Fruit fly (Drosophila melanogaster) whole organism, embryonic: Measurements from ENCODE around the gene Arl5.

Source experiments
- Adf1 ChIP-seq: fragments of 200-800 bp; sonication (Bioruptor generic); IDR thresholded peaks from 2 replicates; pipeline ENCODE4 v1.3.6; 2022; ENCODE audit warnings: missing biosample characterization, missing genetic modification characterization
- Bgb ChIP-seq: fragments of 200-800 bp; sonication (Bioruptor generic); IDR thresholded peaks from 2 replicates; pipeline ENCODE4 v1.3.6; 2022; ENCODE audit warnings: missing biosample characterization, missing genetic modification characterization; ENCODE audit not compliant: partially characterized antibody
- CG11085 ChIP-seq: fragments of 200-800 bp; sonication (Bioruptor generic); IDR thresholded peaks from 2 replicates; pipeline ENCODE4 v1.3.6; 2022; ENCODE audit warnings: missing biosample characterization, missing genetic modification characterization
- CG15269 ChIP-seq: fragments of 200-800 bp; sonication (Bioruptor generic); optimal IDR thresholded peaks from 2 replicates; lab custom pipeline; 2018; ENCODE audit warnings: missing biosample characterization, mild to moderate bottlenecking, missing genetic modification characterization, moderate library complexity
- CG15514 ChIP-seq: fragments of 200-800 bp; sonication (Bioruptor generic); optimal IDR thresholded peaks from 3 replicates; lab custom pipeline; 2017; ENCODE audit warnings: missing biosample characterization, missing genetic modification characterization, mild to moderate bottlenecking, moderate library complexity, missing genetic modification reagents
- CG1602 ChIP-seq: fragments of 200-800 bp; sonication (Bioruptor generic); optimal IDR thresholded peaks from 3 replicates; lab custom pipeline; 2016; ENCODE audit warnings: missing biosample characterization, missing genetic modification characterization
- CG16863 ChIP-seq: fragments of 200-800 bp; sonication (Bioruptor generic); optimal IDR thresholded peaks from 3 replicates; lab custom pipeline; 2016; ENCODE audit warnings: missing biosample characterization, missing genetic modification characterization
- CG18599 ChIP-seq: fragments of 200-800 bp; sonication (Bioruptor generic); optimal IDR thresholded peaks from 3 replicates; lab custom pipeline; 2017; ENCODE audit warnings: missing biosample characterization, missing genetic modification characterization, mild to moderate bottlenecking, moderate library complexity, missing genetic modification reagents
- CG18619 ChIP-seq: fragments of 200-800 bp; sonication (Bioruptor generic); optimal IDR thresholded peaks from 3 replicates; lab custom pipeline; 2017; ENCODE audit warnings: missing biosample characterization, mild to moderate bottlenecking, missing genetic modification characterization
- CG3726 ChIP-seq: fragments of 200-800 bp; sonication (Bioruptor generic); IDR thresholded peaks from 3 replicates; pipeline ENCODE4, ENCODE4 v1.3.6; 2022; ENCODE audit warnings: missing biosample characterization, missing genetic modification characterization
- CG42726 ChIP-seq: fragments of 200-800 bp; sonication (Bioruptor generic); IDR thresholded peaks from 2 replicates; pipeline ENCODE4 v1.3.6; 2022; ENCODE audit warnings: missing biosample characterization, missing genetic modification characterization; ENCODE audit not compliant: partially characterized antibody
- CG6654 ChIP-seq: fragments of 200-800 bp; sonication (Bioruptor generic); optimal IDR thresholded peaks from 2 replicates; lab custom pipeline; 2017; ENCODE audit warnings: missing biosample characterization, mild to moderate bottlenecking, missing genetic modification characterization
- Dfd ChIP-seq, 2 experiments: fragments of >200 bp; optimal IDR thresholded peaks; 2 replicates each; lab custom pipeline; 2017; ENCODE audit warnings: missing biosample characterization in 2 of 2, missing genetic modification characterization in 2 of 2
- Dip2 ChIP-seq: fragments of 200-800 bp; sonication (Bioruptor generic); IDR thresholded peaks from 2 replicates; pipeline ENCODE4 v1.3.6; 2022; ENCODE audit warnings: missing biosample characterization, missing genetic modification characterization
- ERR ChIP-seq: fragments of 200-800 bp; sonication (Bioruptor generic); optimal IDR thresholded peaks from 2 replicates; lab custom pipeline; 2016; ENCODE audit warnings: missing biosample characterization, missing genetic modification characterization
- Eip74EF ChIP-seq, 2 experiments: fragments of 200-800 bp in 1 of 2; fragments of >200 bp in 1 of 2; sonication (Bioruptor generic) in 1 of 2; optimal IDR thresholded peaks; 2 replicates each; lab custom pipeline; 2017 to 2019; ENCODE audit warnings: missing biosample characterization in 2 of 2, missing genetic modification characterization in 2 of 2, mild to moderate bottlenecking in 1 of 2, moderate library complexity in 1 of 2
- Gug ChIP-seq: fragments of 200-800 bp; sonication (Bioruptor generic); IDR thresholded peaks from 4 replicates; pipeline ENCODE4 v1.3.6; 2022; ENCODE audit warnings: missing biosample characterization, missing genetic modification characterization
- HmgD ChIP-seq: fragments of 200-800 bp; sonication (Bioruptor generic); optimal IDR thresholded peaks from 3 replicates; lab custom pipeline; 2016; ENCODE audit warnings: missing biosample characterization, missing genetic modification characterization
- HmgZ ChIP-seq: fragments of 200-800 bp; sonication (Bioruptor generic); optimal IDR thresholded peaks from 2 replicates; lab custom pipeline; 2018; ENCODE audit warnings: missing biosample characterization, mild to moderate bottlenecking, missing genetic modification characterization
- Hsf ChIP-seq: fragments of 200-800 bp; sonication (Bioruptor generic); optimal IDR thresholded peaks from 3 replicates; lab custom pipeline; 2016; ENCODE audit warnings: missing biosample characterization, missing genetic modification characterization
- NC2β ChIP-seq: fragments of 200-800 bp; sonication (Bioruptor generic); optimal IDR thresholded peaks from 2 replicates; lab custom pipeline; 2016; ENCODE audit warnings: missing biosample characterization, missing genetic modification characterization
- Oli ChIP-seq: fragments of 200-800 bp; sonication (Bioruptor generic); optimal IDR thresholded peaks from 2 replicates; lab custom pipeline; 2018; ENCODE audit warnings: missing biosample characterization, mild to moderate bottlenecking, missing genetic modification characterization, moderate library complexity
- Optix ChIP-seq: fragments of 200-800 bp; sonication (Bioruptor generic); IDR thresholded peaks from 3 replicates; pipeline ENCODE4 v1.3.6; 2022; ENCODE audit warnings: missing biosample characterization, missing genetic modification characterization
- Vsx1 ChIP-seq: fragments of 200-800 bp; sonication (Bioruptor generic); optimal IDR thresholded peaks from 2 replicates; lab custom pipeline; 2017; ENCODE audit warnings: missing biosample characterization, mild to moderate bottlenecking, missing genetic modification characterization, missing genetic modification reagents
- chinmo ChIP-seq: fragments of 200-800 bp; sonication (Bioruptor generic); IDR thresholded peaks from 4 replicates; pipeline ENCODE4 v1.3.6; 2022; ENCODE audit warnings: missing biosample characterization, missing genetic modification characterization; ENCODE audit not compliant: partially characterized antibody
- esg ChIP-seq: fragments of 200-800 bp; sonication (Bioruptor generic); conservative IDR thresholded peaks from 2 replicates; pipeline ENCODE4 v1.3.6; 2022; ENCODE audit warnings: missing biosample characterization, missing genetic modification characterization
- eve ChIP-seq, 2 experiments: fragments of >200 bp; optimal IDR thresholded peaks; 2 replicates each; lab custom pipeline; 2017; ENCODE audit warnings: missing biosample characterization in 2 of 2, missing genetic modification characterization in 2 of 2
- fd102C ChIP-seq: fragments of 200-800 bp; sonication (Bioruptor generic); optimal IDR thresholded peaks from 2 replicates; lab custom pipeline; 2018; ENCODE audit warnings: missing biosample characterization, mild to moderate bottlenecking, missing genetic modification characterization, moderate library complexity
- grn ChIP-seq: fragments of 200-800 bp; sonication (Bioruptor generic); optimal IDR thresholded peaks from 3 replicates; lab custom pipeline; 2017; ENCODE audit warnings: missing biosample characterization, missing genetic modification characterization
- gro ChIP-seq: fragments of 200-800 bp; sonication (Bioruptor generic); optimal IDR thresholded peaks from 2 replicates; lab custom pipeline; 2016; ENCODE audit warnings: missing biosample characterization, missing genetic modification characterization
- lilli ChIP-seq: fragments of 200-800 bp; sonication (Bioruptor generic); optimal IDR thresholded peaks from 3 replicates; lab custom pipeline; 2016; ENCODE audit warnings: missing biosample characterization, missing genetic modification characterization
- lola ChIP-seq, 3 experiments: fragments of >200 bp in 2 of 3; fragments of 200-800 bp in 1 of 3; sonication (Bioruptor generic) in 1 of 3; optimal IDR thresholded peaks; 2 replicates each; lab custom pipeline; 2017 to 2019; ENCODE audit warnings: missing biosample characterization in 3 of 3, missing genetic modification characterization in 3 of 3, mild to moderate bottlenecking in 1 of 3, moderate library complexity in 1 of 3
- nmo ChIP-seq: fragments of 200-800 bp; sonication (Bioruptor generic); optimal IDR thresholded peaks from 2 replicates; lab custom pipeline; 2018; ENCODE audit warnings: missing biosample characterization, mild to moderate bottlenecking, missing genetic modification characterization, moderate library complexity
- onecut ChIP-seq: fragments of 200-800 bp; sonication (Bioruptor generic); IDR thresholded peaks from 2 replicates; pipeline ENCODE4 v1.3.6; 2022; ENCODE audit warnings: missing biosample characterization, missing genetic modification characterization
- psq ChIP-seq: fragments of 200-800 bp; sonication (Bioruptor generic); optimal IDR thresholded peaks from 2 replicates; lab custom pipeline; 2017; ENCODE audit warnings: missing biosample characterization, missing genetic modification characterization
- sna ChIP-seq: fragments of 200-800 bp; sonication (Bioruptor generic); IDR thresholded peaks from 2 replicates; pipeline ENCODE4 v1.3.6; 2022; ENCODE audit warnings: missing biosample characterization, missing genetic modification characterization; ENCODE audit not compliant: partially characterized antibody
- wek ChIP-seq: fragments of 200-800 bp; sonication (Bioruptor generic); optimal IDR thresholded peaks from 3 replicates; lab custom pipeline; 2018; ENCODE audit warnings: missing biosample characterization, mild to moderate bottlenecking, missing genetic modification characterization, moderate library complexity

Gene Arl5

DNA sequence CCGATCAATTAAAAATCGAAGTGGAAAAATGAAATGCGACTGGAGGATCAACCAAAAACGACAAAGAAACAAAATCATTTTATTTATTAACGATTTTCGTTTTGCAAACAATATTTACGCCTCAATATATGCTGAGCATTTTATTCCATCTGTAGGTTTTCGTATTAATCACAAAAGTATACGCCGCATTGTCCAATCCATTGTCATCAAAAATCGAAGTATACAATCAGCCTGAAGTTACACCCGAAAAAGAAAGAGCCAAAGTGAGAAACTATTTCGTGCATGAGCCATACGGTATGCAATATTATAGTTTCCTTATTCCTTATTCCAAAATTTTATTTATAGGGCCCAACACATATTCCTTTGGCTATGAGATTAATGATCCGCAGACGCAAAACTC lies 29.4 kb upstream of the Arl5 start:
- TF ChIP-seq Dip2 (GFP tag; lab: Robert Waterston, UW) (no peak), chinmo (GFP tag; lab: Robert Waterston, UW) (0 out of 4 replicates have a peak, but pooled peaks have one; percentile 41), CG18599 (GFP tag; lab: Kevin White, UChicago) (no peak), Bgb (0 out of 2 replicates have a peak, but pooled peaks have one; percentile 25), lola (GFP tag; optimal IDR thresholded peaks at IDR 0.05; lab: Kevin White, UChicago) (peak in 1 of 3 experiments; percentile 76)

dm6 chr3L:8328283-8328682 lies 28.6 kb upstream of the Arl5 start, which contains the start of gene CG34462:
TSS of gene CG34462 (plus strand) at chr3L:8328583.
- no peak for TF ChIP-seq Hsf (GFP tag; lab: Kevin White, UChicago)
- TF ChIP-seq ERR (GFP tag; lab: Kevin White, UChicago): no peak
- no peak for TF ChIP-seq CG15514 (GFP tag; lab: Kevin White, UChicago)
- TF ChIP-seq CG6654 (GFP tag; lab: Kevin White, UChicago): no peak
- no peak for TF ChIP-seq Adf1 (GFP tag; lab: Robert Waterston, UW)
- TF ChIP-seq psq: no peak
- TF ChIP-seq CG18619 (GFP tag; lab: Kevin White, UChicago): no peak
- no peak for TF ChIP-seq Gug (GFP tag; lab: Robert Waterston, UW)
- no peak for TF ChIP-seq Dfd (GFP tag; optimal IDR thresholded peaks at IDR 0.05; lab: Kevin White, UChicago)
- no peak for TF ChIP-seq CG1602 (GFP tag; lab: Kevin White, UChicago)
- TF ChIP-seq Oli (tag; lab: Kevin White, UChicago): no peak
- TF ChIP-seq fd102C (GFP tag; lab: Kevin White, UChicago): no peak
- no peak for TF ChIP-seq sna

DNA sequence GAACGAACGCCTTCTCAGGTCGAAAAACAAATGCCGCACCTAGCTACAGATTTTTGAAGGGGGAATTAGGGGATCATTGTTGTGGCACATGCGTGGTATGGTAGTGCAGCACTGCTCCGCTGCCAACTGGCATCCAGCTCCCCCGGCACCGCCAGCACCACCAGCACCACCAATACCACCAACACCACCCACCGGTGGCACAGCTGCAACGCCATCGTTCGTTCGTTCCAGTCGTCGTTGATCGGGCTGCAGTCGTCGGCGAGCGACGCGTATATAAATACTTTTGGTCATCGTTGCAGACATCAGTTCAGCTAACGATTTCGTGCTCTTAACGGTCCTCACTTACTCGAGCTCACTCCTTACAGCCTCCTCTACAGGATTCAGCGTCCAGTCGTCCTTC lies 25.9 kb upstream of the Arl5 start, which contains the start of gene CG34461:
Gene CG34461 (plus strand): TSS at position 301 of the 400 bp plus-strand sequence.
- TF ChIP-seq onecut (GFP tag; lab: Robert Waterston, UW): no peak
- no peak for TF ChIP-seq lilli
- TF ChIP-seq CG3726 (GFP tag; lab: Robert Waterston, UW): no peak
- no peak for TF ChIP-seq HmgZ (tag; lab: Kevin White, UChicago)
- no peak for TF ChIP-seq nmo (GFP tag; lab: Kevin White, UChicago)
- no peak for TF ChIP-seq gro (GFP tag; lab: Kevin White, UChicago)
- TF ChIP-seq Vsx1: no peak
- no peak for TF ChIP-seq CG11085 (GFP tag; lab: Robert Waterston, UW)
- no peak for TF ChIP-seq Optix (GFP tag; lab: Robert Waterston, UW)
- no peak for TF ChIP-seq CG15269 (tag; lab: Kevin White, UChicago)
- TF ChIP-seq NC2β: no peak
- TF ChIP-seq CG16863 (GFP tag; lab: Kevin White, UChicago): no peak
- TF ChIP-seq grn: no peak
- TF ChIP-seq Eip74EF (GFP tag; optimal IDR thresholded peaks at IDR 0.05; lab: Kevin White, UChicago): no peak
- TF ChIP-seq CG42726 (GFP tag; lab: Robert Waterston, UW): no peak
- TF ChIP-seq HmgD: no peak
- TF ChIP-seq eve (GFP tag; optimal IDR thresholded peaks at IDR 0.05; lab: Kevin White, UChicago): no peak
- no peak for TF ChIP-seq esg
- no peak for TF ChIP-seq wek (GFP tag; lab: Kevin White, UChicago)
- TF ChIP-seq, all 482 proteins: peak for 0
